Worm (Caenorhabditis elegans): ENCODE results near the gene mppb-1.

- TF ChIP-seq ceh-28 (tag; optimal IDR thresholded peaks at IDR 0.05) (no peak), nhr-28 (tag; optimal IDR thresholded peaks at IDR 0.05) (no peak), dmd-9 (GFP tag; IDR thresholded peaks at IDR 0.05) (no peak), aly-2 (tag; optimal IDR thresholded peaks at IDR 0.05) (no peak), unc-130 (GFP tag; optimal IDR thresholded peaks at IDR 0.05) (no peak), set-16 (GFP tag; IDR thresholded peaks at IDR 0.05) (no peak), zfp-2 (tag; optimal IDR thresholded peaks at IDR 0.05) (no peak), nhr-76 (tag; optimal IDR thresholded peaks at IDR 0.05) (no peak), nhr-111 (GFP tag; optimal IDR thresholded peaks at IDR 0.05) (no peak), nhr-11 (tag; optimal IDR thresholded peaks at IDR 0.05) (no peak), mep-1 (tag; optimal IDR thresholded peaks at IDR 0.05) (no peak), Y48G9A.11 (GFP tag; IDR thresholded peaks at IDR 0.05) (no peak), lin-15B (tag; optimal IDR thresholded peaks at IDR 0.05) (no peak)
These were observed 21.1 kb downstream of the mppb-1 start, which contains the start of gene icln-1 for ce11 chrIV:9095553-9095952.
